Fruit fly (Drosophila melanogaster): ENCODE measurements around the gene Nuak.

Nuak gene

DNA sequence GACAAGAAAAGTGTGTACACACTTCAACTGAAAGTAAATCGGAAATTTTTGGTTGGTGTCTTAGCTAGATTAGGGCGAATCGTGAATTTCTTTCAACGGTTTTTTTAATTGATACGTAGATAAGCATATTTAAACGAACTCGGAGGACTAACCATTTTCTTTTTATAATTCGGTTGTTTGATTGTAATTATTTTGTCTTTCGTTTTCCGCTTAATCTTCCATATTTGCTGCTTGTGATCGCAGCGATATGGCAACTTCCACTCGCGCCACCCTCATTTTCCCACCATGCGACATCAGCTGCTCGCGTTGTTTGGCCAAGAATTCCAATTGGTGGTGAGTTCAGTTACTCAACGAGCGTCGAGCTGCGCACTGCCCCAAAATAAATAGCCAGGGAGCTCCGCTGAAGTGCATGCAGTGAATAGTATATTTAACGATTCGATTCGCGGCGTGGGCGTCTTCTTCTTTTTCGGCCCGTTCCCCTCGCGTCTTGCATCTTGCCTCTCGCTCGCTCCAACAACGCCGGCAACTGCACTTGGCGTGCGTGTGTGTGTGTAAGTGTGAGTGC lies at the start of gene Nuak:
TSS of gene Nuak (plus strand) at position 335 of the 565 bp plus-strand sequence.
- TF ChIP-seq CG14711 (tag; optimal IDR thresholded peaks at IDR 0.05), result peak; percentile 86
- peak; percentile 80 for TF ChIP-seq kay (GFP tag; ENCODE audit: borderline replicate concordance)
- peak; percentile 84 for TF ChIP-seq ovo (GFP tag; optimal IDR thresholded peaks at IDR 0.05)
- peak; percentile 79 for TF ChIP-seq pad (GFP tag; optimal IDR thresholded peaks at IDR 0.05)
- TF ChIP-seq CG12768 (GFP tag; optimal IDR thresholded peaks at IDR 0.05), result peak; percentile 91
- peak; percentile 89 for TF ChIP-seq Crg-1 (GFP tag; optimal IDR thresholded peaks at IDR 0.05)
- peak; percentile 94 for TF ChIP-seq CG1620 (GFP tag; optimal IDR thresholded peaks at IDR 0.05)
- TF ChIP-seq Clk (GFP tag; optimal IDR thresholded peaks at IDR 0.05), result peak; percentile 87
- TF ChIP-seq CG7045 (GFP tag; optimal IDR thresholded peaks at IDR 0.05), result peak; percentile 95
- peak; percentile 71 for TF ChIP-seq CG33017 (tag; optimal IDR thresholded peaks at IDR 0.05)
- peak; percentile 91 for TF ChIP-seq Mnt (GFP tag; optimal IDR thresholded peaks at IDR 0.05)
- peak; percentile 84 for TF ChIP-seq cic (GFP tag; optimal IDR thresholded peaks at IDR 0.05)
- peak; percentile 60 for TF ChIP-seq tj (GFP tag; optimal IDR thresholded peaks at IDR 0.05)
- peak; percentile 88 for TF ChIP-seq CG7101 (tag; optimal IDR thresholded peaks at IDR 0.05)
- TF ChIP-seq toe (GFP tag; optimal IDR thresholded peaks at IDR 0.05), result peak; percentile 97
- TF ChIP-seq CG11617 (GFP tag; optimal IDR thresholded peaks at IDR 0.05), result peak; percentile 85
- TF ChIP-seq bab1 (GFP tag; optimal IDR thresholded peaks at IDR 0.05), result peak; percentile 97
- TF ChIP-seq cnc (optimal IDR thresholded peaks at IDR 0.05), result no peak
- peak; percentile 96 for TF ChIP-seq Hr96 (GFP tag; optimal IDR thresholded peaks at IDR 0.05)
- TF ChIP-seq CG5204 (GFP tag; optimal IDR thresholded peaks at IDR 0.05), result peak; percentile 93

DNA sequence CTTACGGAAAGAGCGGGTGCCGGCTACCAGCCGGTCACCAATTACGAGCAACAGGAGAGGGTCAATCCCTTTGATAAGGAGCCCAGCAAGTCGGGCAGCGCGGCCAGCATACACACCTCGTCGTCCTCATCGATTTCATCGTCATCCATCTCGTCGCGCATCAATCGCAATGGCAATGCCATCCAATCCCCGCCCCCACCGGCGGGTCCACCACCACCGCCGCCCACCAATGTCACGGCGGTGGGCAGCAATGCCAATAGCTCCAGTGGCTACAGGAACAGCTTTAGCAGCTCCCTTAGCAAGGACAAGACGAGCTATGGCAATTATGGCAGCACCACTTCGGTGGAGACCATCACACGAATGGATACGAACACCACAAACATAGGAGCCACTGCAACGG lies 46.1 kb upstream of the Nuak start:
- TF ChIP-seq Crg-1 (GFP tag; optimal IDR thresholded peaks at IDR 0.05), result no peak

DNA sequence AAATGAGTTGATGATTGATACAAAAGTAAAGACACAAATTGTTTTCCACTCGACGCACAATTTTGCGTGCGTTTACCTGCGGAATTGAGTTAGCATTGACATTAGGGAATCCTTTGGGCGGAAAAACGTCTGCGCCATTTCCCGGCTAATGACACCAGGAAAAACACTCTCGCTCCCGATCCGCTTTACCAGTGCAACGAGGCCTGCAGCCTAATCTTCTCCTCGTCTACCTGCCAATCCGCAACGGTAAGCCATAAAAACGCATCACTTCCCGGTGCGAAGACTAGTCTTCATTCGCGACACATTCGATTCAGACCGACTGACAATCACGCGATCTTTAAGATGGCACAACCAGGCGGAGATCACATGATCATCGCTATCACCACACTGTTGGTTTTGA lies 41.7 kb upstream of the Nuak start, which contains the start of gene CG12420:
TSS of gene CG12420 (plus strand) at position 283 of the 400 bp plus-strand sequence.
- TF ChIP-seq cnc (optimal IDR thresholded peaks at IDR 0.05) (no peak), CG12768 (GFP tag; optimal IDR thresholded peaks at IDR 0.05) (no peak), Crg-1 (GFP tag; optimal IDR thresholded peaks at IDR 0.05) (no peak), Hr96 (GFP tag; optimal IDR thresholded peaks at IDR 0.05) (no peak), toe (GFP tag; optimal IDR thresholded peaks at IDR 0.05) (no peak), CG11617 (GFP tag; optimal IDR thresholded peaks at IDR 0.05) (no peak), tj (GFP tag; optimal IDR thresholded peaks at IDR 0.05) (no peak), bab1 (GFP tag; optimal IDR thresholded peaks at IDR 0.05) (no peak)

DNA sequence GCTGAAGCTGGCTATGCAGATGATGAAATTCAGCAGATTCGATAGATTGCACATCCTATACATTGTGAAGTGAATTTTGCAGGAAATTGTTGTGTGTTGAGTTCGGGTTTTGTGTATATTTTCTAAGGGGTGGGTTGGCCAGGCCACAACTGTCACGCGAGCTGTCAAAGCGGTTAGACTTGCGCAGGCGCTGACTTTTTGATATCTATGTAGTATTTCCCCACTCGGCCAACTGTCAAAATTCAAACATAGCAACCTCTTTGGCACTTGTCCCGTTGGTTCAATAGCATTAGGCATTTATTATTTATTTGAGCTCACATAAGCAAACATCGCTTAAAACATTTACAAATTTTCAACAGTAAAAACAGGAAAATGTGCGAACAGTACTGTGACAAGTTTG lies 39.5 kb upstream of the Nuak start, which contains the start of the genes CG12817 and CG34107:
TSS of gene CG12817 (minus strand) at position 132 of the 400 bp plus-strand sequence.
TSS of gene CG34107 (plus strand) at position 316 of the 400 bp plus-strand sequence.
- no peak for TF ChIP-seq CG33017 (tag; optimal IDR thresholded peaks at IDR 0.05)
- TF ChIP-seq toe (GFP tag; optimal IDR thresholded peaks at IDR 0.05), result no peak
- TF ChIP-seq Crg-1 (GFP tag; optimal IDR thresholded peaks at IDR 0.05), result no peak
- TF ChIP-seq CG1620 (GFP tag; optimal IDR thresholded peaks at IDR 0.05), result no peak
- TF ChIP-seq ovo (GFP tag; optimal IDR thresholded peaks at IDR 0.05), result no peak
- TF ChIP-seq bab1 (GFP tag; optimal IDR thresholded peaks at IDR 0.05), result no peak
- no peak for TF ChIP-seq Hr96 (GFP tag; optimal IDR thresholded peaks at IDR 0.05)
- TF ChIP-seq CG12768 (GFP tag; optimal IDR thresholded peaks at IDR 0.05), result no peak
- TF ChIP-seq kay (GFP tag; ENCODE audit: borderline replicate concordance), result no peak
- no peak for TF ChIP-seq CG11617 (GFP tag; optimal IDR thresholded peaks at IDR 0.05)
- TF ChIP-seq tj (GFP tag; optimal IDR thresholded peaks at IDR 0.05), result no peak

DNA sequence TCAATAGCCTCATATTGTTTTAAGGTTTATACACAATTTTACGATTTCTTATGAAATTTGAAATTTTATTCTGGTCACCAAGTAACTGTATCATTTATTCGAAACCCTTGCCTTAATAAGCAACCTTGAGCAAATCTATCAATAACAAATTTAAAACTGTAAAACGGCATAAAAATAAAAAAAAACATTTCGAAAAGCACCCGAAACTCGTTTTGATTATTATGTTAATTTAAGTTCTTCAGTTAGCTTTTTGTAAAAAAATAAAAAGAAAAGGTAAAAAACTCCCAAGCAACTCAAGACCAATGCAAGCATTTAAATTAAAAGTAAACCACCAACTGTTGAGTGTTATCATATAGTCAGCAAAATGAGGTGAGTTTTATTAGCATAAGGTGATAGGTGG lies 38.7 kb upstream of the Nuak start, which contains the start of gene CG42795:
TSS of gene CG42795 (plus strand) at position 301 of the 400 bp plus-strand sequence.
- TF ChIP-seq Clk (GFP tag; optimal IDR thresholded peaks at IDR 0.05) (no peak), CG12768 (GFP tag; optimal IDR thresholded peaks at IDR 0.05) (no peak), cnc (optimal IDR thresholded peaks at IDR 0.05) (no peak), CG5204 (GFP tag; optimal IDR thresholded peaks at IDR 0.05) (no peak), CG14711 (tag; optimal IDR thresholded peaks at IDR 0.05) (no peak), CG1620 (GFP tag; optimal IDR thresholded peaks at IDR 0.05) (no peak), tj (GFP tag; optimal IDR thresholded peaks at IDR 0.05) (no peak), pad (GFP tag; optimal IDR thresholded peaks at IDR 0.05) (no peak), CG7045 (GFP tag; optimal IDR thresholded peaks at IDR 0.05) (no peak), CG33017 (tag; optimal IDR thresholded peaks at IDR 0.05) (no peak), kay (GFP tag; ENCODE audit: borderline replicate concordance) (no peak), toe (GFP tag; optimal IDR thresholded peaks at IDR 0.05) (no peak), CG11617 (GFP tag; optimal IDR thresholded peaks at IDR 0.05) (no peak), Crg-1 (GFP tag; optimal IDR thresholded peaks at IDR 0.05) (no peak), Mnt (GFP tag; optimal IDR thresholded peaks at IDR 0.05) (no peak), bab1 (GFP tag; optimal IDR thresholded peaks at IDR 0.05) (no peak), ovo (GFP tag; optimal IDR thresholded peaks at IDR 0.05) (no peak), Hr96 (GFP tag; optimal IDR thresholded peaks at IDR 0.05) (no peak), cic (GFP tag; optimal IDR thresholded peaks at IDR 0.05) (no peak)

DNA sequence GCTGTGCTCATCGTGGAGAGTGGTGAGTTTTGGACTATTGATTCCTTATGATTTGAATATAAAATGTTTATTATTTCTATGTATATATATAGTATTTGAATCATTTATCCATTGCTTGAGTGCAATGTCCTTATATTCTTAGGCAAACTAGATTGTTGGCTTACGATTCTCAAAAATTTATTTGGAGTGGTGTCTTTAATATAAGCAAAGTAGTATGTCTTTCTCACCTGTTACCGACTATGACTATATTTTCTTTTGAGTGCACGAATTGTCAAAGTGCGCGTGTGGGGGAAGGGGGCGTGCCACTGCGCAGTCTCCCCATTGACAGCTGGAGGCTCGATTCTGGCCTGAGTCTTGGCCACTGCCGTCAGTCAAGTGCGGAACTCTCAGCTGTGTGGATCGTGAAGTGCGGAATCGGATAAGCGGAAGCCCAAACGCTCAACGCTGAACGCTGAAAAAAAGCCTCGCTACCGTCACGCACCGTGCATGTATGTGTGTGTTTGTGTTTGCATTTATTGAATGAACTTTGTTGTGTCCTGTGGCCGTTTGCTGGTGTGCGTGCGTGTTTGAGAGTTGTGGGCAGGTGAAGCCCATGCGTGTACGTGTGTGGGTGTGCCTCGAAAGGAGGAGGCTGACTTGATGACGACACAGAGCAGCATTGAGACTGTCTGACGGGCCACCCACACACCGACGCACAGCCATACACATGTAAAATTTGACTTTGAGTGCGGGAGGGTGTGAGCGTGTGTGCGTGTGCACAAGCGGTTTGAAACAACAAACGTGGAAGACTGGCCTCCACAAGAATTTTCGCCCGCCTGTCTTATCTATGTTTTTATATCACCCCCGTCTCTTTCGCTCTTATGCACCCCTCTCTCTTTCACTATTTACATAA lies 37.7 kb upstream of the Nuak start:
- TF ChIP-seq CG14711 (tag; optimal IDR thresholded peaks at IDR 0.05) (no peak), kay (GFP tag; ENCODE audit: borderline replicate concordance) (no peak), CG7045 (GFP tag; optimal IDR thresholded peaks at IDR 0.05) (no peak), cnc (optimal IDR thresholded peaks at IDR 0.05) (no peak), Hr96 (GFP tag; optimal IDR thresholded peaks at IDR 0.05) (no peak), tj (GFP tag; optimal IDR thresholded peaks at IDR 0.05) (no peak), CG5204 (GFP tag; optimal IDR thresholded peaks at IDR 0.05) (no peak)
